Worm (Caenorhabditis elegans) whole organism, L1 larva: ENCODE measurements around the gene hsp-4.

Experiments
- C04F5.9 ChIP-seq: sonication (generic microtip); optimal IDR thresholded peaks from 2 replicates; lab custom pipeline; 2016; ENCODE audit warnings: missing genetic modification characterization, missing compliant biosample characterization
- C16A3.4 ChIP-seq: fragments of 150-350 bp; optimal IDR thresholded peaks from 2 replicates; lab custom pipeline; 2014; ENCODE audit warnings: missing biosample characterization, missing genetic modification characterization
- ama-1 ChIP-seq: fragments of 150-350 bp; optimal IDR thresholded peaks from 2 replicates; lab custom pipeline; 2014
- blmp-1 ChIP-seq: fragments of 150-350 bp; optimal IDR thresholded peaks from 2 replicates; lab custom pipeline; 2014; ENCODE audit warnings: missing biosample characterization, missing genetic modification characterization
- ceh-82 ChIP-seq, 3 experiments: fragments of 150-350 bp in 1 of 3; sonication (generic microtip) in 2 of 3; optimal IDR thresholded peaks; 2 replicates each; lab custom pipeline; 2014 to 2017; ENCODE audit warnings: missing biosample characterization in 3 of 3, missing genetic modification characterization in 3 of 3
- dpl-1 ChIP-seq, 3 experiments: fragments of 150-350 bp in 2 of 3; sonication (generic microtip) in 1 of 3; optimal IDR thresholded peaks; 2 replicates each; lab custom pipeline; 2014 to 2017; ENCODE audit warnings: missing biosample characterization in 3 of 3, missing genetic modification characterization in 3 of 3, missing genetic modification reagents in 3 of 3
- efl-1 ChIP-seq, 4 experiments: fragments of 150-350 bp; optimal IDR thresholded peaks in 3 of 4; peaks in 1 of 4; 1 replicate in 1 of 4; 2 replicates in 3 of 4; lab custom pipeline; 2014; ENCODE audit warnings: missing biosample characterization in 2 of 4, missing genetic modification characterization in 2 of 4, missing genetic modification reagents in 2 of 4
- egl-13 ChIP-seq: sonication (generic microtip); optimal IDR thresholded peaks from 2 replicates; lab custom pipeline; 2016; ENCODE audit warnings: missing genotype, missing genetic modification reagents, missing genetic modification characterization, missing compliant biosample characterization
- egl-27 ChIP-seq, 2 experiments: fragments of 150-350 bp in 1 of 2; sonication (generic microtip); optimal IDR thresholded peaks; 3 replicates each; lab custom pipeline; 2017 to 2018; ENCODE audit warnings: missing biosample characterization in 2 of 2, missing genetic modification characterization in 2 of 2, missing genetic modification reagents in 2 of 2
- elt-2 ChIP-seq: sonication (generic microtip); optimal IDR thresholded peaks from 2 replicates; lab custom pipeline; 2016; ENCODE audit warnings: missing genetic modification characterization, mild to moderate bottlenecking, inconsistent platforms, missing compliant biosample characterization, missing genetic modification reagents
- elt-3 ChIP-seq, 6 experiments: fragments of 150-350 bp in 1 of 6; sonication (generic microtip); optimal IDR thresholded peaks; 2 replicates each; lab custom pipeline; 2017 to 2018; ENCODE audit warnings: missing biosample characterization in 6 of 6, missing genetic modification characterization in 6 of 6, inconsistent platforms in 1 of 6
- fkh-4 ChIP-seq: sonication (generic microtip); optimal IDR thresholded peaks from 2 replicates; lab custom pipeline; 2016; ENCODE audit warnings: missing compliant biosample characterization, missing genetic modification characterization, borderline replicate concordance
- irx-1 ChIP-seq: sonication (generic microtip); optimal IDR thresholded peaks from 2 replicates; lab custom pipeline; 2016; ENCODE audit warnings: missing genetic modification characterization, missing compliant biosample characterization
- isw-1 ChIP-seq: fragments of 200-800 bp; sonication (Bioruptor generic); IDR thresholded peaks from 2 replicates; pipeline ENCODE4 v1.3.6; 2022; ENCODE audit warnings: missing genetic modification characterization, missing compliant biosample characterization
- jun-1 ChIP-seq: fragments of 150-350 bp; optimal IDR thresholded peaks from 2 replicates; lab custom pipeline; 2014; ENCODE audit warnings: missing biosample characterization, missing genetic modification reagents, missing genetic modification characterization
- lin-13 ChIP-seq: fragments of 150-350 bp; optimal IDR thresholded peaks from 2 replicates; lab custom pipeline; 2014; ENCODE audit warnings: missing biosample characterization, missing genetic modification reagents, missing genetic modification characterization
- lin-14 ChIP-seq: fragments of 200-800 bp; sonication (Bioruptor generic); optimal IDR thresholded peaks from 2 replicates; lab custom pipeline; 2018; ENCODE audit warnings: mild to moderate bottlenecking, missing genetic modification characterization, moderate library complexity, missing compliant biosample characterization
- lin-15B ChIP-seq: fragments of 150-350 bp; sonication (generic microtip); optimal IDR thresholded peaks from 3 replicates; lab custom pipeline; 2014; ENCODE audit warnings: missing biosample characterization, missing genetic modification characterization
- lin-35 ChIP-seq, 2 experiments: fragments of 150-350 bp; optimal IDR thresholded peaks; 2 replicates each; lab custom pipeline; 2014; ENCODE audit warnings: missing biosample characterization in 2 of 2, missing genetic modification characterization in 2 of 2, missing genetic modification reagents in 2 of 2
- lin-39 ChIP-seq: fragments of 150-350 bp; optimal IDR thresholded peaks from 2 replicates; lab custom pipeline; 2014; ENCODE audit warnings: missing biosample characterization, missing genetic modification reagents, missing genetic modification characterization
- lir-3 ChIP-seq: sonication (generic microtip); optimal IDR thresholded peaks from 2 replicates; lab custom pipeline; 2016; ENCODE audit warnings: mild to moderate bottlenecking, missing genetic modification characterization, moderate library complexity, missing compliant biosample characterization; ENCODE audit not compliant: poor library complexity
- mdl-1 ChIP-seq, 2 experiments: fragments of 150-350 bp; optimal IDR thresholded peaks; 2 replicates each; lab custom pipeline; 2014 to 2017; ENCODE audit warnings: missing biosample characterization in 2 of 2, missing genetic modification characterization in 2 of 2, inconsistent platforms in 1 of 2
- mep-1 ChIP-seq: fragments of 150-350 bp; optimal IDR thresholded peaks from 2 replicates; lab custom pipeline; 2014; ENCODE audit warnings: missing biosample characterization, missing genetic modification characterization
- nhr-12 ChIP-seq: sonication (generic microtip); optimal IDR thresholded peaks from 2 replicates; lab custom pipeline; 2017; ENCODE audit warnings: missing biosample characterization, missing genetic modification characterization
- nhr-19 ChIP-seq: fragments of 200-800 bp; sonication (Bioruptor generic); conservative IDR thresholded peaks from 2 replicates; pipeline ENCODE4 v1.3.6; 2022; ENCODE audit warnings: missing genetic modification characterization, missing compliant biosample characterization
- nhr-20 ChIP-seq: sonication (generic microtip); optimal IDR thresholded peaks from 2 replicates; lab custom pipeline; 2016; ENCODE audit warnings: mild to moderate bottlenecking, missing genetic modification characterization, missing compliant biosample characterization
- nhr-237 ChIP-seq: fragments of 150-350 bp; optimal IDR thresholded peaks from 2 replicates; lab custom pipeline; 2014; ENCODE audit warnings: missing biosample characterization, missing genetic modification characterization
- nhr-47 ChIP-seq: sonication (generic microtip); optimal IDR thresholded peaks from 2 replicates; lab custom pipeline; 2016; ENCODE audit warnings: mild to moderate bottlenecking, missing genetic modification characterization, moderate library complexity, missing compliant biosample characterization
- nhr-71 ChIP-seq: sonication (generic microtip); optimal IDR thresholded peaks from 2 replicates; lab custom pipeline; 2016; ENCODE audit warnings: mild to moderate bottlenecking, missing genetic modification characterization, moderate library complexity, missing compliant biosample characterization
- nhr-84 ChIP-seq: sonication (generic microtip); optimal IDR thresholded peaks from 2 replicates; lab custom pipeline; 2017; ENCODE audit warnings: missing biosample characterization, missing genetic modification characterization
- nhr-85 ChIP-seq: sonication (generic microtip); peaks from one replicate; lab custom pipeline; 2016; ENCODE audit warnings: missing genetic modification characterization, inconsistent platforms, missing compliant biosample characterization
- nhr-90 ChIP-seq: sonication (generic microtip); optimal IDR thresholded peaks from 2 replicates; lab custom pipeline; 2016; ENCODE audit warnings: mild to moderate bottlenecking, missing genetic modification characterization, missing compliant biosample characterization; ENCODE audit not compliant: poor library complexity
- pqm-1 ChIP-seq: sonication (generic microtip); optimal IDR thresholded peaks from 3 replicates; lab custom pipeline; 2017; ENCODE audit warnings: missing biosample characterization, missing genetic modification characterization
- skn-1 ChIP-seq: fragments of 150-350 bp; optimal IDR thresholded peaks from 2 replicates; lab custom pipeline; 2014; ENCODE audit warnings: missing biosample characterization, missing genetic modification characterization
- snu-23 ChIP-seq: sonication (generic microtip); optimal IDR thresholded peaks from 2 replicates; lab custom pipeline; 2016; ENCODE audit warnings: missing genetic modification characterization, missing compliant biosample characterization
- swsn-7 ChIP-seq: sonication (generic microtip); optimal IDR thresholded peaks from 2 replicates; lab custom pipeline; 2016; ENCODE audit warnings: missing genetic modification characterization, missing compliant biosample characterization
- unc-130 ChIP-seq: fragments of 150-350 bp; optimal IDR thresholded peaks from 2 replicates; lab custom pipeline; 2017; ENCODE audit warnings: missing biosample characterization, missing genetic modification characterization, inconsistent platforms
- unc-98 ChIP-seq: fragments of 200-800 bp; sonication (Bioruptor generic); IDR thresholded peaks from 2 replicates; pipeline ENCODE4 v1.3.6; 2022; ENCODE audit warnings: missing genetic modification characterization, missing compliant biosample characterization
- vab-15 ChIP-seq: sonication (generic microtip); optimal IDR thresholded peaks from 2 replicates; lab custom pipeline; 2017; ENCODE audit warnings: missing genotype, mild to moderate bottlenecking, missing genetic modification characterization, missing compliant biosample characterization
- xbp-1 ChIP-seq: sonication (generic microtip); optimal IDR thresholded peaks from 2 replicates; lab custom pipeline; 2016; ENCODE audit warnings: missing genetic modification characterization, missing compliant biosample characterization
- zag-1 ChIP-seq: fragments of 150-350 bp; optimal IDR thresholded peaks from 2 replicates; lab custom pipeline; 2014; ENCODE audit warnings: missing biosample characterization, missing genetic modification characterization
- zip-4 ChIP-seq: fragments of 200-800 bp; sonication (Bioruptor generic); optimal IDR thresholded peaks from 2 replicates; lab custom pipeline; 2018; ENCODE audit warnings: mild to moderate bottlenecking, missing genetic modification characterization, moderate library complexity, missing compliant biosample characterization
- ztf-11 ChIP-seq, 2 experiments: sonication (generic microtip); optimal IDR thresholded peaks; 2 replicates each; lab custom pipeline; 2016 to 2017; ENCODE audit warnings: missing genetic modification characterization in 2 of 2, missing biosample characterization in 1 of 2, missing compliant biosample characterization in 1 of 2
- ztf-4 ChIP-seq: fragments of 150-350 bp; optimal IDR thresholded peaks from 2 replicates; lab custom pipeline; 2014; ENCODE audit warnings: missing biosample characterization, missing genetic modification characterization

hsp-4 gene

ce11 chrII:7393922-7394689 is 41.7 kb upstream of the hsp-4 start:
- TF ChIP-seq mep-1 (peak; percentile 30), nhr-71 (peak; percentile 15), C04F5.9 (tag; lab: Kevin White, UChicago) (no peak), nhr-84 (no peak), pqm-1 (tag; lab: Kevin White, UChicago) (no peak), lin-14 (peak; percentile 65), nhr-20 (peak; percentile 3), elt-3 (tag; optimal IDR thresholded peaks at IDR 0.05; lab: Kevin White, UChicago) (no peak), zag-1 (no peak), snu-23 (GFP tag; lab: Kevin White, UChicago) (peak; percentile 5), lin-35 (GFP tag; optimal IDR thresholded peaks at IDR 0.05; lab: Kevin White, UChicago) (peak in 1 of 2 experiments; percentile 19), fkh-4 (tag; lab: Kevin White, UChicago) (no peak), lin-13 (GFP tag; lab: Kevin White, UChicago) (peak; percentile 4), skn-1 (no peak), blmp-1 (tag; lab: Kevin White, UChicago) (peak; percentile 21), nhr-12 (no peak), elt-2 (no peak), xbp-1 (tag; lab: Kevin White, UChicago) (no peak), nhr-85 (tag; lab: Kevin White, UChicago) (peak; percentile 81), jun-1 (tag; lab: Kevin White, UChicago) (no peak), vab-15 (tag; lab: Kevin White, UChicago) (no peak), C16A3.4 (tag; lab: Kevin White, UChicago) (no peak), ztf-11 (tag; optimal IDR thresholded peaks at IDR 0.05; lab: Kevin White, UChicago) (no peak), isw-1 (GFP tag; lab: Robert Waterston, UW) (no peak), irx-1 (no peak), ztf-4 (tag; lab: Kevin White, UChicago) (no peak), mdl-1 (tag; optimal IDR thresholded peaks at IDR 0.05; lab: Kevin White, UChicago) (peak in 1 of 2 experiments; percentile 9), lin-15B (tag; lab: Kevin White, UChicago) (no peak)

ce11 chrII:7393393-7393792 is 40.9 kb upstream of the hsp-4 start:
- TF ChIP-seq lin-39 (no peak), blmp-1 (tag; lab: Kevin White, UChicago) (peak; percentile 37), ztf-4 (tag; lab: Kevin White, UChicago) (peak; percentile 15), efl-1 (optimal IDR thresholded peaks at IDR 0.05; lab: Kevin White, UChicago) (no peak), efl-1 (GFP tag; optimal IDR thresholded peaks at IDR 0.05 in 1 of 2; lab: Kevin White, UChicago) (peak in 1 of 2 experiments; percentile 72), elt-3 (tag; optimal IDR thresholded peaks at IDR 0.05; lab: Kevin White, UChicago) (peak in 1 of 6 experiments; percentile 7)

- TF ChIP-seq efl-1 (optimal IDR thresholded peaks at IDR 0.05; lab: Kevin White, UChicago): peak; percentile 42 to 62
- peak; percentile 12 to 93 for TF ChIP-seq efl-1 (GFP tag; optimal IDR thresholded peaks at IDR 0.05 in 1 of 2; lab: Kevin White, UChicago)
- TF ChIP-seq nhr-90 (tag; lab: Kevin White, UChicago): peak; percentile 33
- TF ChIP-seq ceh-82 (tag; optimal IDR thresholded peaks at IDR 0.05; lab: Kevin White, UChicago): peak; percentile 50 to 76 (median 71)
- TF ChIP-seq lin-14: peak; percentile 87
- peak; percentile 77 for TF ChIP-seq nhr-71
- TF ChIP-seq snu-23 (GFP tag; lab: Kevin White, UChicago): peak; percentile 67
- TF ChIP-seq lin-39: no peak
- peak in 2 of 3 experiments; percentile 1 to 3 for TF ChIP-seq dpl-1 (GFP tag; optimal IDR thresholded peaks at IDR 0.05; lab: Kevin White, UChicago)
- no peak for TF ChIP-seq unc-130
- TF ChIP-seq lir-3 (tag; lab: Kevin White, UChicago): no peak
- TF ChIP-seq skn-1: peak; percentile 76
- TF ChIP-seq nhr-19: peak; percentile 32; the same call in 1 of the 2 replicates
- TF ChIP-seq zip-4 (GFP tag; lab: Kevin White, UChicago): peak; percentile 75
- TF ChIP-seq nhr-237 (tag; lab: Kevin White, UChicago): peak; percentile 53
- peak; percentile 46 to 68 for TF ChIP-seq egl-27 (tag; optimal IDR thresholded peaks at IDR 0.05; lab: Kevin White, UChicago)
- TF ChIP-seq blmp-1 (tag; lab: Kevin White, UChicago): peak; percentile 57
- peak; percentile 24; the same call in 1 of the 2 replicates for TF ChIP-seq isw-1 (GFP tag; lab: Robert Waterston, UW)
- TF ChIP-seq xbp-1 (tag; lab: Kevin White, UChicago): peak; percentile 53
- TF ChIP-seq egl-13: no peak
- TF ChIP-seq ama-1 (lab: Kevin White, UChicago): no peak
- peak; percentile 66 for TF ChIP-seq nhr-20
- TF ChIP-seq mdl-1 (tag; optimal IDR thresholded peaks at IDR 0.05; lab: Kevin White, UChicago): peak in 1 of 2 experiments; percentile 42
- peak; percentile 82 for TF ChIP-seq nhr-85 (tag; lab: Kevin White, UChicago)
- TF ChIP-seq nhr-47: peak; percentile 36
- TF ChIP-seq swsn-7: peak; percentile 33
- no peak for TF ChIP-seq unc-98 (GFP tag; lab: Robert Waterston, UW)
Observed at ce11 chrII:7392052-7392694, 39.7 kb upstream of the hsp-4 start.
